Worm (Caenorhabditis elegans): ENCODE results near the gene grd-8.

DNA sequence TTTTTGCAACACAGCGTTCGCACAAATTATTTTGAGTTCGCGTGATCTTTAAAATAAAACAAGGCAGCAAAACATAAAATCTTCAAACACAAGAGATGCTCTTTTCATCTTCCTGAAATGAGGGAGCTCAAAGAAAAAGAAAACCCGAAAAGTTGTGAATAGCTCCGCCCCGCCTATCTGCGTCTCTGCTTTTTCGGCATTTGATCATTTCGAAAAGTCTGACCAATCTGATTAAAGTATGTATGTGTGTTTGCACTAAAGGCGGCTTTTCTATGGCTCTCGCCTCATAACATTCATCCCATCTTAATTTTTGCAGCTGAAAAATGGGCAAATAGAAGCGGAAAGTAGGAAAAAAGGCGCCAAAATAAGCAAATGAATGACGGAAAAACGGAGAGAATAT lies 22.7 kb upstream of the grd-8 start:
- TF ChIP-seq elt-3 (tag; optimal IDR thresholded peaks at IDR 0.05) (no peak), unc-62 (GFP tag; optimal IDR thresholded peaks at IDR 0.05) (no peak), ama-1 (optimal IDR thresholded peaks at IDR 0.05) (no peak), mdl-1 (tag; optimal IDR thresholded peaks at IDR 0.05) (no peak), snpc-4 (tag; optimal IDR thresholded peaks at IDR 0.05) (no peak), skn-1 (tag; optimal IDR thresholded peaks at IDR 0.05) (no peak), egl-27 (tag; optimal IDR thresholded peaks at IDR 0.05) (no peak), nhr-11 (tag; optimal IDR thresholded peaks at IDR 0.05) (no peak), nhr-12 (tag; optimal IDR thresholded peaks at IDR 0.05) (no peak), nhr-237 (tag; optimal IDR thresholded peaks at IDR 0.05) (no peak)

Measured in whole organism, L2 larva.